Worm (Caenorhabditis elegans): ENCODE data around the gene ZK418.5.

DNA sequence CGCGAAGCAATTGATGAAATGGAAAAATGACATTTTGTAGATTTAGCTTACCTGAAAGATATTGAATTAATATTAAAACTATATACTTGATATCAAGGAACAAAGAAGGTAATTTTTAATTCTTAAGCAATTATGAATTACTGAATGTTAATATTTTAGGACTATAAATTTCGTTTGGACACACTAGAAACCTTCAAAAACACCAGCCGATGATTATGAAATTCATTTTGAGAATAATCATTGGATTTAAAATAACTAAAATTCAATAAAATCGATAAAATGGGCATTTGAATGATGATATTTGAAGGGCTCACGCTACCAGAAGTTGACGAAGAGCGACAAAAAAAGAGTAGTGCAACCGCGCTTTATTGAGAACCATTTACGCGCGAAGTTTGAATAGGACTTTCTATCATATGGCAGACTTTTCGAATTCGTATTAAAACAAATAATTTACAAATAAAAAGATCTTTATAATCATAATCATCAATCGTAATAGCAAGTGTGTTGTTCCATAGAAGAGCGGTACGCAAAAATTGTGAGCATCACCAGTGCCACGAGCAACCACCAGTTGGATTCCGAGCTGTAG, at the start of gene ZK418.5:
- no peak for TF ChIP-seq him-1 (tag; optimal IDR thresholded peaks at IDR 0.05)
- no peak for TF ChIP-seq W03F9.2 (tag; optimal IDR thresholded peaks at IDR 0.05)
- no peak for TF ChIP-seq dao-5 (tag; optimal IDR thresholded peaks at IDR 0.05)

Data from whole organism, L4/young adult.